Worm (Caenorhabditis elegans) whole organism, midembryonic: ENCODE measurements around the gene F41H10.3.
A peak's percentile ranks its signal among the peaks of the same experiment; 100 is the strongest.
"Not testable (repeated sequence)": the region's sequence is repeated elsewhere in the genome, so short reads cannot be mapped to it uniquely, and the experiment has no call there.

Experiments
- T22C8.4 ChIP-seq: fragments of 200-800 bp; sonication (Bioruptor generic); IDR thresholded peaks from 2 replicates; pipeline ENCODE4 v1.3.6; 2022; ENCODE audit warnings: missing genetic modification characterization, missing compliant biosample characterization
- cog-1 ChIP-seq: sonication (generic microtip); optimal IDR thresholded peaks from 2 replicates; lab custom pipeline; 2016; ENCODE audit warnings: missing genetic modification characterization, missing compliant biosample characterization
- flt-1 ChIP-seq: fragments of 200-800 bp; sonication (Bioruptor generic); IDR thresholded peaks from 2 replicates; pipeline ENCODE4 v1.3.6; 2022; ENCODE audit warnings: missing genetic modification characterization, missing compliant biosample characterization
- klf-2 ChIP-seq: fragments of 200-800 bp; sonication (Bioruptor generic); conservative IDR thresholded peaks from 2 replicates; pipeline ENCODE4 v1.3.6; 2022; ENCODE audit warnings: missing genetic modification reagents, missing genetic modification characterization, missing compliant biosample characterization
- med-1 ChIP-seq: sonication (generic microtip); optimal IDR thresholded peaks from 2 replicates; lab custom pipeline; 2017; ENCODE audit warnings: missing genetic modification characterization, mild to moderate bottlenecking, missing compliant biosample characterization, antibody characterized with exemption, missing genetic modification reagents; ENCODE audit not compliant: insufficient read depth
- ref-1 ChIP-seq: fragments of 200-800 bp; sonication (Bioruptor generic); conservative IDR thresholded peaks from 2 replicates; pipeline ENCODE4 v1.3.6; 2022; ENCODE audit warnings: missing genetic modification reagents, missing genetic modification characterization, missing compliant biosample characterization
- tab-1 ChIP-seq: fragments of 200-800 bp; sonication (Bioruptor generic); IDR thresholded peaks from 2 replicates; pipeline ENCODE4 v1.3.6; 2022; ENCODE audit warnings: missing genetic modification characterization, missing compliant biosample characterization
- ztf-23 ChIP-seq: fragments of 200-800 bp; sonication (Bioruptor generic); IDR thresholded peaks from 2 replicates; pipeline ENCODE4 v1.3.6; 2022; ENCODE audit warnings: missing genetic modification reagents, missing genetic modification characterization, missing compliant biosample characterization
- ztf-29 ChIP-seq: fragments of 200-800 bp; sonication (Bioruptor generic); IDR thresholded peaks from 2 replicates; pipeline ENCODE4 v1.3.6; 2022; ENCODE audit warnings: missing genetic modification reagents, missing genetic modification characterization, missing compliant biosample characterization

Gene F41H10.3

DNA sequence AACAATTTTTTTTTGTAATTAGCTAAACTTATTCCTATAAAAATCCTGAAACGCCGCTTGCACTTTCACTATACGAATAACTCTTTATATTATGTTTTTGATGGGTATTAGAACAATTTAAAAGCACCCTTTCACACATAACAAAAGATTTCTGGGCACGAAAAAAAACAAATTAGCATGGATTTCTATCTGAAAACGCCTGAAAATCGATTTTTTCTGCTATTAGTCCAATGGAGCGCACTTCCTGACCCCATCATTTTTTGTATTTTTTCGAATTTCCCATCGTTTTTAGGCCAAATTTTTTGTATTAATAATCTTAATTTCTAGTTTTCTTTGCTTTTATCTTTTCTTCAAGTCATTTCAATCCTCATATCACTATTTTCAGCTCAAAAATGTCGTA is at the start of gene F41H10.3:
TSS of gene F41H10.3 (plus strand) at position 388 of the 400 bp plus-strand sequence.
- no peak for TF ChIP-seq flt-1 (GFP tag; lab: Robert Waterston, UW)
- no peak for TF ChIP-seq klf-2 (GFP tag; lab: Robert Waterston, UW)
- TF ChIP-seq med-1 (GFP tag; lab: Kevin White, UChicago), result no peak
- TF ChIP-seq ref-1 (GFP tag; lab: Robert Waterston, UW), result no peak

DNA sequence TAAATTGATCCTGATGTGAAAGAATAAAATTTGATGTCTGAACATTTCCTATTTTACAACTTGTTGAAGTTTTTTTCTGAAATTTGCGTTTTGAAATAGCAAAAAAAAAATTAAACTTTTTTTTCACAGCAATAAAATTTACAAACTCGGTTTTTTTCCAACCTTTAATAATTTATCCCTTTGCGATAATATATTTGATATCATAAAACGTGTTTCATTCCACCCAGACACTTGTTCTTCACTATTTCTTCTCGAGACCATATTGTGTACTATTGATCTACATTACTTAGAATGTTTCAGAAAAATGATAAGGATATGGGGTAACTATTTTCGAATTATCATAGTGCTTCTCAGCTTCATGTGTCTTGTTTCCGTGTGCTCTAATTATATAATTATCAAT is 43.5 kb upstream of the F41H10.3 start, which contains the start of gene Y4C6B.4:
TSS of gene Y4C6B.4 (plus strand) at position 301 of the 400 bp plus-strand sequence.
- TF ChIP-seq cog-1 (tag; lab: Kevin White, UChicago), result no peak
- TF ChIP-seq ztf-23 (GFP tag; lab: Robert Waterston, UW), result no peak
- TF ChIP-seq T22C8.4, result no peak
- no peak for TF ChIP-seq flt-1 (GFP tag; lab: Robert Waterston, UW)
- TF ChIP-seq klf-2 (GFP tag; lab: Robert Waterston, UW), result no peak
- no peak for TF ChIP-seq ref-1 (GFP tag; lab: Robert Waterston, UW)

DNA sequence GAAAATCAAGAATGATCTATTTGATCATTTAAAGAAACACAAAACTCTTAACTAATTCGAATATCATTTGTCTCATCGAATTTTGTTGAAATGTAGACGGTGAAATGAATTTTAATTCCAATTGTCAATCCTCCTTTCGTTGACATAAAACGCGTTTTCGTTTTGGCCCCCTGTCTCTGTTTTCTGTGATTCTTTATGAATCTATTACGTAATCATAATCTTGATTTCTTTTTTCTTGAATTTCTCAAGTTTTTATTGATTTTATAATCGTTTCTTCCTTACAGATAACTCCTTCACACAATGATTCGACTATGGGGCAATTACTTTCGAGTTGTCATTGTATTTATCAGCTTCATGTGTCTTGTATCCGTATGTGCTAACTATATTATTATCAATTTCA is 37.4 kb upstream of the F41H10.3 start, which contains the start of gene Y4C6B.3:
TSS of gene Y4C6B.3 (plus strand) at position 301 of the 400 bp plus-strand sequence.
- TF ChIP-seq klf-2 (GFP tag; lab: Robert Waterston, UW) (no peak), ztf-23 (GFP tag; lab: Robert Waterston, UW) (no peak), ztf-29 (GFP tag; lab: Robert Waterston, UW) (no peak), T22C8.4 (no peak), med-1 (GFP tag; lab: Kevin White, UChicago) (no peak), flt-1 (GFP tag; lab: Robert Waterston, UW) (no peak), tab-1 (GFP tag; lab: Robert Waterston, UW) (no peak), ref-1 (GFP tag; lab: Robert Waterston, UW) (no peak), cog-1 (tag; lab: Kevin White, UChicago) (no peak)

DNA sequence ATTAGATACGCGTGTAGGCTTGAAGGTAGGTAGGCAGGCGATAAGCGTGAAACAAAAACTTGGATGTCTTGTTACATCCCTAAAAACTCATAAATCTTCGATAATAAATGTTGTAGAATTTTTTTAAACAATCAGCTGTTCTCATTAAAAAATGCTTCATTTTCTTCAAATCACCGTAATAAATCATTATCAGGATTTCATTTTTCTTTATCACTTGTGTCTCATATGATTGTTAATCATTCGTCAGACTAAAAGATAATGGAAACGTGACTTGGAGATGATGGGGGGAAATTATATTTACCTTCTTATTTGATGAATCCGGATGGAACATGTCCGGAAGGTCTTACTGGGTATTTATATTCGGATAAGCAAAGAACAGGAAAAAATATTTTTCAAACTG is 36.1 kb upstream of the F41H10.3 start:
- no peak for TF ChIP-seq flt-1 (GFP tag; lab: Robert Waterston, UW)
- no peak for TF ChIP-seq ref-1 (GFP tag; lab: Robert Waterston, UW)
- no peak for TF ChIP-seq T22C8.4
- TF ChIP-seq med-1 (GFP tag; lab: Kevin White, UChicago), result no peak
- TF ChIP-seq ztf-29 (GFP tag; lab: Robert Waterston, UW), result no peak

DNA sequence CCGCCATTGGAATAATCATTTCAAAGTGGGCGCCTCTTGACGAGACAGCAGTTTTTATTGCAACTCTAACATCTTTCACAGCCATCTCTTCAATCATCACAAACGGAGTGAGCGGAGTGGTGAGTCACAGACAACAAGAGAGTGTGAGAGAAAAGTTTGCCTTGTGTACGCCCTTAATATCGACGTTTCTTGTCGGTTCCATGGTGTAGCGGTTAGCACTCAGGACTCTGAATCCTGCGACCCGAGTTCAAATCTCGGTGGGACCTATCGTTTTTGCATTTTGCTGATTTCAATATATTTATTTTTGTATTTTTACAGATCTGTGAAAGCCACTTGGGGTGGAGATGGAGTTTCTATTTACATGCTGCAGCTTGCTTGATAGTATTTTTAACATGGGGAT is 35.1 kb upstream of the F41H10.3 start:
- TF ChIP-seq ztf-23 (GFP tag; lab: Robert Waterston, UW) (peak; percentile 85), ref-1 (GFP tag; lab: Robert Waterston, UW) (no peak), med-1 (GFP tag; lab: Kevin White, UChicago) (no peak), ztf-29 (GFP tag; lab: Robert Waterston, UW) (0 out of 2 replicates have a peak, but pooled peaks have one; percentile 50), cog-1 (tag; lab: Kevin White, UChicago) (no peak), T22C8.4 (no peak)

DNA sequence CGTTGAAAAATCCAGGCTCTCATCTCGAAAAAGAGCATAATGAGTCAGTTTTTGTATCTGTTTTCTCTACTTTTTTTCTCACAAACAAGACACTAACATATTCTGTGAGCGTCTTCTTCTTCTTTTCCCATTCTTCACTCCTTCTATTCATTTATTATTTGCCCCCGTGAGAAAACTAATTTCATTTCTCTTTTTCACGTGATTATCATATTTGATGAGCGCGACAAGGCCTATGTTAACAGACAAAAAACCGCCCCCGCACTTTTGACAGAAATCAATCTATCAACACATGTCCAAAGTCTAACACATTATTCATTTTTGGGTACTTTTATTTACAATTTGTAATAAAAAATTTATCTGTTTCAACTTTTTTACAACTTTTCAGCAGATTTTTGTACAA is 32.0 kb upstream of the F41H10.3 start:
- TF ChIP-seq med-1 (GFP tag; lab: Kevin White, UChicago) (no peak), flt-1 (GFP tag; lab: Robert Waterston, UW) (no peak), cog-1 (tag; lab: Kevin White, UChicago) (no peak)

DNA sequence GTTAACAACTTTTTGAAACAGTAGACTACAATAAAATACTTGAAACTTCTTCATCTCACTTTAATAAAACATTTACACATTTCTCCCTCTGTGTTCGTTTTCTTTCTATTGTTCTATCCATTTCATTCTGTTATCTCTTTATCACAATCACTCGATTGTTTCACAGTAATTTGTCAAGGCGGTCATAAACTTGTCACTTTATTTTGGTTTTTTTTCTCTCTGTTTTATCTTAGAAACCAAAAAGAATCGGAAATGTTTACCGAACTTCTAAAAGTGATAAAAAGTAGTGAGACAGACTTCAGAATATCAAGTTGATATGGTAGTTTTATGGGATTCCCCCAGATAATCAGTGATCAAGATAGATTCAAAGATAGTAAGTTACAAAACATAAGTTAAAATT is 30.3 kb upstream of the F41H10.3 start, which contains the start of gene Y4C6B.2:
TSS of gene Y4C6B.2 (plus strand) at position 320 of the 400 bp plus-strand sequence.
- no peak for TF ChIP-seq ref-1 (GFP tag; lab: Robert Waterston, UW)
- no peak for TF ChIP-seq med-1 (GFP tag; lab: Kevin White, UChicago)
- TF ChIP-seq tab-1 (GFP tag; lab: Robert Waterston, UW), result no peak
- TF ChIP-seq T22C8.4, result no peak

DNA sequence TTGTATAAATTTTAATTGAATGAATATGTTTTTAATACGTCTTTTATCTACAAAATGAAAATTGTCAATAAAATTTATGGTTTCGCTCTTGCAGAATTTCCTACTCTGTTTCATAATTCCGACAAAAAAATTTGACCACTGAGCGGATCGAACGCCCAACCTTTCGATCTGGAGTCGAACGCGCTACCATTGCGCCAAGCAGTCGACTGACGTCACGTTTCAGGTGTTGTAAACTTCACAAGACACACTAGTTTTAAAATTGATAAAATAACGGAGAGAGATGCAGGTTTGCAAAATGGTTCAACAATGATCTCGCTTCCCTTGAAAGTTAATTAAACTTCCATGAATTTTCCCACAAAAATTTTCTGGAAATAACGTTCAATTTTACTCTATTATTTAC is 25.4 kb upstream of the F41H10.3 start:
- TF ChIP-seq flt-1 (GFP tag; lab: Robert Waterston, UW) (no peak), klf-2 (GFP tag; lab: Robert Waterston, UW) (no peak)

DNA sequence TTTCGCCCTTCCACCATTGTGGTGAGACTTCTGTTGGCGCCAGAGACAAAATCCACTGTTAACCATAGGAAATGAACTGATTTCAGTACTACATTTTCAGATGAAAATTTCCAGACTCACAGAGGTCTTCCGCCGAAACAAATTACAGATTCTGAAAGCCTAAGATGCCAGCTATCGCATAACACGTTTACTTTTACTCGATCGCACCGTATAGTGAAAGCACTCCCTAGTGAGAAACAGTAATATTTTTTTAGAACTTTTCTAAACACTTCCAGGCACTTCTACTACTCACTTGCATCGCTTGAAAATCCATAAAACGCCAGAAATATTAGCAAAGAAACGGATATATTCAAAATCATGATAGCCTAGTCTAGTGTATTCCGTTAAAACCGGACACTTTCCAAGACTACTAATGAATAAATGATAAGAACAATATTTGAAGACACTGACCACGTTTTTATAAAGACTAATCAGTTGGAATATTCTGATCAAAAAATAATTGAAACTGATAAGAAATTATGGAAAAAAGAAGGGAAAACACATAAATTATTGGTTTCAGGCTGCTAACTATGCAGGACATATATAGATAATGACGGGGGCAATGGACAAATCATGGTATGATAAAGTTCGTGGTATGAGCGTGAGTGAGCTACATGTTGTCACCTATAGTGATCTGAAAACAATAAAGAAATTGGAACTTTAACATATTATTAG is 19.0 kb upstream of the F41H10.3 start, which contains the start of gene gba-4:
TSS of gene gba-4 (minus strand) at position 418 of the 714 bp plus-strand sequence.
- not testable (repeated sequence) for TF ChIP-seq tab-1, ztf-29, ref-1 (GFP tag; lab: Robert Waterston, UW)

DNA sequence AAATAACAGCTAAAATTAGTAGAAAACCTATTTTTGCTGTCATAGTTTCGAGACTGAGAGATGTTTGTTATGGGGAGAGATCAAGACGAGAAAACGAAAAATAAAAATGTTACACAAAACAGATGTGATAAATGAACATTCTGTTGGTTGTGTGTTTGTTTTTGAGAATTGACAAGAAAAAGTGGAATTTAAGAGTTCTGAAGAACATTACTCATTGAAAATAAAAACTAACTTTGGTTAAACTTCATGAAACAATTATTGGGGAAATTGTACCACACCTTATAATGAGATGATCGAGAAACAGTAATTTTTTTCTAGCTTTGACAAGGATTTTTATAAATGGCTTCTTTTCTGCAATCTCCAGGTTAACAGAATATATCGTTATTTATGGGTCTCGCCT is 16.2 kb upstream of the F41H10.3 start, which contains the start of gene Y4C6B.7:
TSS of gene Y4C6B.7 (minus strand) at position 101 of the 400 bp plus-strand sequence.
- TF ChIP-seq cog-1 (tag; lab: Kevin White, UChicago) (no peak), tab-1 (GFP tag; lab: Robert Waterston, UW) (no peak), flt-1 (GFP tag; lab: Robert Waterston, UW) (no peak), klf-2 (GFP tag; lab: Robert Waterston, UW) (no peak), T22C8.4 (no peak), ref-1 (GFP tag; lab: Robert Waterston, UW) (no peak), med-1 (GFP tag; lab: Kevin White, UChicago) (no peak), ztf-29 (GFP tag; lab: Robert Waterston, UW) (no peak), ztf-23 (GFP tag; lab: Robert Waterston, UW) (no peak)
